Worm (Caenorhabditis elegans): ENCODE results near the gene clec-124.

The clec-124 gene

DNA sequence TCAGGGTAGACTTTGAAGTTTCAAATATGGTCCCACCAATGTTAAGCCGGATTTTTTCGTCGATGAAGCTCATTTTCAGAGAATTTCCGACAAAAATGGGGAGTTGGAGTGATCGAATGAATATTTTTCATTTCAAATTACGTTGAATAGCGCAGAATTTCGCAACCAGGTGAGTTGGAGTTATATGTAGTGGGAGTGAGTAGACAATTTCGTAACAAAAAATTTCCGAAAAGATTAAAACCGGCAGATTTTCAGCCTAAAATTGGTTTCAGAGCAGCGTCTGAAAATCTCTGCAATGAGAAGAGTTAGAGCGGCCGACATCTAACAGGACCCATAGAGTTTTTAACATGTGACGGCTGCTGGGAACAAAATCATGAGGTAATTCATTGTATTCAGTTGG lies 40.8 kb upstream of the clec-124 start, which contains the start of gene sdz-35:
Gene sdz-35, minus strand, starts transcription at position 101 of the 400 bp plus-strand sequence.
- no peak for TF ChIP-seq gmeb-2 (tag; optimal IDR thresholded peaks at IDR 0.05)
- TF ChIP-seq zip-5 (tag; optimal IDR thresholded peaks at IDR 0.05) = no peak
- TF ChIP-seq K02D7.2 (tag; optimal IDR thresholded peaks at IDR 0.05) = no peak
- no peak for TF ChIP-seq ceh-30 (tag; optimal IDR thresholded peaks at IDR 0.05)
- TF ChIP-seq ceh-45 (GFP tag; IDR thresholded peaks at IDR 0.05) = no peak

DNA sequence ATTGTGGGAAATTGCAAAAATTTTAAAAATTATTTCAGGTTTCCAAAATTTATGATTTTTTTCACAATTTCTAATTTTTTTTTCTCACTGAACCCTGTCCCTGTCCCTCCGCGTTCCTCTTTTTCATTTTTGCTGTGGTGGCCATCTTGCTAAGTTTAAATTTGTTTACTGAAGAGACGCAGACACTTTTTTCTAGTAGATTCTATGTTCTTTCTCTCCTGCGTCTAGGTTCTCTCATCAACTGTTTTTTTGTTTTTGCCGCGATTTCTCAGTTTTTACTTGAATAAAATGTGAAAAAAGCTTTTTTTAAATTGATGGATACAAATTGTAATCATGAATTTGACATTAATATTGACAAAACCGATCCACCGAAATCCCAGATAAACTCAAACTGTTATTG lies 40.3 kb upstream of the clec-124 start, which contains the start of gene ZC239.6:
Gene ZC239.6, plus strand, starts transcription at position 381 of the 400 bp plus-strand sequence.
- no peak for TF ChIP-seq madf-2 (tag; optimal IDR thresholded peaks at IDR 0.05)
- TF ChIP-seq dmd-4 (tag; optimal IDR thresholded peaks at IDR 0.05; ENCODE audit: borderline replicate concordance) = no peak
- no peak for TF ChIP-seq Y22D7AL.16 (tag; optimal IDR thresholded peaks at IDR 0.05)
- no peak for TF ChIP-seq unc-42 (tag; optimal IDR thresholded peaks at IDR 0.05)
- TF ChIP-seq eyg-1 (tag; optimal IDR thresholded peaks at IDR 0.05) = no peak
- TF ChIP-seq unc-86 (tag; optimal IDR thresholded peaks at IDR 0.05) = no peak
- no peak for TF ChIP-seq sox-2 (GFP tag; IDR thresholded peaks at IDR 0.05)

DNA sequence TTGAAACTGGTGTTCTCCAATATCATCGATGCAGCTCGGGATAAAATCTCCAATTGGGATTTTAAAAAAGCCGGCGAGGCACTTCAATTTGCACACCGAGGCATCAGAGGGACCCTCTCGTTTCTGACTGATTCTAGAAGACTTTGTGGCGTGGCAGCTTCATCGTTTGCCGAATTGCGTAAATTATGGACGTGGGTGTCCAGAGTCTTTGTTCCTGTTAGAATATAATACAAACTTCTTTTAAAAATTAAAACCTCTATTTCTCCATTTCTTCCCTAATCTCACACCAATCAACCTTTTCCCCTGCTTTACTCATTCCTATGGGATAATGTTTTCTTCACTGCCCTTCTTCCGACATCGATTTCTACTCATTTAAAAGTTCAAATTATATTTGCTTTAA lies 39.1 kb upstream of the clec-124 start, which contains the start of gene ZC239.5:
Gene ZC239.5, plus strand, starts transcription at position 301 of the 400 bp plus-strand sequence.
- TF ChIP-seq syd-9 (tag; optimal IDR thresholded peaks at IDR 0.05) (no peak), ceh-22 (tag; optimal IDR thresholded peaks at IDR 0.05) (no peak), pax-1 (tag; optimal IDR thresholded peaks at IDR 0.05) (no peak), nfya-1 (tag; optimal IDR thresholded peaks at IDR 0.05) (no peak), sox-2 (GFP tag; IDR thresholded peaks at IDR 0.05) (no peak), tbx-7 (tag; optimal IDR thresholded peaks at IDR 0.05) (no peak), hlh-8 (tag; optimal IDR thresholded peaks at IDR 0.05) (no peak), ceh-45 (GFP tag; IDR thresholded peaks at IDR 0.05) (no peak), hlh-6 (tag; optimal IDR thresholded peaks at IDR 0.05) (no peak), ceh-9 (tag; optimal IDR thresholded peaks at IDR 0.05) (no peak), ref-2 (tag; optimal IDR thresholded peaks at IDR 0.05) (no peak), madf-2 (tag; optimal IDR thresholded peaks at IDR 0.05) (no peak), fax-1 (tag; optimal IDR thresholded peaks at IDR 0.05) (no peak), ztf-16 (tag; optimal IDR thresholded peaks at IDR 0.05) (no peak), pat-9 (tag; optimal IDR thresholded peaks at IDR 0.05) (no peak), ceh-48 (tag; optimal IDR thresholded peaks at IDR 0.05) (no peak), dve-1 (tag; optimal IDR thresholded peaks at IDR 0.05) (no peak), unc-42 (tag; optimal IDR thresholded peaks at IDR 0.05) (no peak)

DNA sequence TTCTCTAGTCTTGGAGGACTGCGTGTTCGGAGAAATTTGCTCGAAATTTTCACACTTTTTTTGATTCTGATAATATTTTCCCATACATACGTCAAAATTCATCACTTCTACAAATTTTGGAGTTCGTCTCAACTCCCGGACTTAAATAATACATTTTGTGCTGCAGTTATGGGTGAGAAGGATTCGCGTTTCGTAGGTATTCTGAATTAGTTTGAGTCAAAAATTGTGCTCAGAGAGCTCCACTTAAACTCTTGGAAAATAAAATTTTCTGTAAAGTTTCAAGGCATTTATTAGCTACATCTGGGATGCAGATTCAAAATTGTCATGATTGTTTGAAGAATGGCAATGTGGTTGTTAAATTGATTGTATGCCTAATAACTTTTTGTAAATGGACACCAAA lies 35.6 kb upstream of the clec-124 start, which contains the start of gene ZC239.4:
Gene ZC239.4, plus strand, starts transcription at position 301 of the 400 bp plus-strand sequence.
- no peak for TF ChIP-seq gmeb-2 (tag; optimal IDR thresholded peaks at IDR 0.05)
- TF ChIP-seq pqm-1 (tag; optimal IDR thresholded peaks at IDR 0.05) = no peak
- no peak for TF ChIP-seq ttx-3 (tag; optimal IDR thresholded peaks at IDR 0.05)
- no peak for TF ChIP-seq hlh-13 (GFP tag; optimal IDR thresholded peaks at IDR 0.05)
- no peak for TF ChIP-seq sox-4 (tag; optimal IDR thresholded peaks at IDR 0.05)
- TF ChIP-seq che-1 (tag; optimal IDR thresholded peaks at IDR 0.05) = no peak
- no peak for TF ChIP-seq ceh-48 (tag; optimal IDR thresholded peaks at IDR 0.05)
- TF ChIP-seq K09A11.1 (tag; optimal IDR thresholded peaks at IDR 0.05; ENCODE audit: insufficient read depth) = no peak
- TF ChIP-seq ets-4 (tag; optimal IDR thresholded peaks at IDR 0.05) = no peak
- no peak for TF ChIP-seq ahr-1 (tag; optimal IDR thresholded peaks at IDR 0.05)
- no peak for TF ChIP-seq pha-2 (tag; optimal IDR thresholded peaks at IDR 0.05)
- no peak for TF ChIP-seq syd-9 (tag; optimal IDR thresholded peaks at IDR 0.05)
- TF ChIP-seq ceh-19 (GFP tag; optimal IDR thresholded peaks at IDR 0.05) = no peak
- no peak for TF ChIP-seq unc-86 (tag; optimal IDR thresholded peaks at IDR 0.05)
